Worm (Caenorhabditis elegans) whole organism, early embryonic: ENCODE data around the gene his-70.

ENCODE experiments used
- ama-1 ChIP-seq: fragments of 150-350 bp; optimal IDR thresholded peaks from 2 replicates; lab custom pipeline; 2014
- ets-7 ChIP-seq: sonication (generic microtip); optimal IDR thresholded peaks from 2 replicates; lab custom pipeline; 2016; ENCODE audit warnings: missing genotype, missing genetic modification characterization, missing compliant biosample characterization
- flt-1 ChIP-seq: fragments of 200-800 bp; sonication (Bioruptor generic); IDR thresholded peaks from 2 replicates; pipeline ENCODE4 v1.3.6; 2022; ENCODE audit warnings: missing genetic modification characterization, missing compliant biosample characterization
- hmbx-1 ChIP-seq: sonication (generic microtip); optimal IDR thresholded peaks from 2 replicates; lab custom pipeline; 2016; ENCODE audit warnings: mild to moderate bottlenecking, missing genetic modification characterization, missing compliant biosample characterization
- pes-1 ChIP-seq: fragments of 200-800 bp; sonication (Bioruptor generic); IDR thresholded peaks from 2 replicates; pipeline ENCODE4 v1.3.6; 2022; ENCODE audit warnings: missing genetic modification reagents, missing genetic modification characterization, missing compliant biosample characterization
- tbx-11 ChIP-seq: fragments of 200-800 bp; sonication (Bioruptor generic); IDR thresholded peaks from 2 replicates; pipeline ENCODE4 v1.3.6; 2022; ENCODE audit warnings: missing genetic modification characterization, missing compliant biosample characterization
- tbx-37 ChIP-seq: fragments of 200-800 bp; sonication (Bioruptor generic); conservative IDR thresholded peaks from 2 replicates; pipeline ENCODE4 v1.3.6; 2022; ENCODE audit warnings: missing genetic modification reagents, missing genetic modification characterization, missing compliant biosample characterization
- tra-4 ChIP-seq: sonication (generic microtip); optimal IDR thresholded peaks from 2 replicates; lab custom pipeline; 2017; ENCODE audit warnings: missing genetic modification characterization, missing compliant biosample characterization

- TF ChIP-seq tra-4 (tag; lab: Kevin White, UChicago) (no peak), hmbx-1 (tag; lab: Kevin White, UChicago) (no peak), tbx-11 (GFP tag; lab: Robert Waterston, UW) (no peak), ama-1 (lab: Kevin White, UChicago) (no peak), flt-1 (no peak), ets-7 (no peak), pes-1 (GFP tag; lab: Robert Waterston, UW) (no peak), tbx-37 (GFP tag; lab: Robert Waterston, UW) (no peak)
These were observed 23.5 kb upstream of the his-70 start for ce11 chrIII:4083429-4083828.
